Worm (Caenorhabditis elegans) whole organism, L4 larva: ENCODE measurements around the gene rei-1.

ENCODE experiments used
- D1046.2 ChIP-seq: fragments of 200-800 bp; sonication (Bioruptor generic); IDR thresholded peaks from 2 replicates; pipeline ENCODE4 v1.3.6; 2022; ENCODE audit warnings: missing genetic modification characterization, missing compliant biosample characterization
- F10B5.3 ChIP-seq: sonication (generic microtip); optimal IDR thresholded peaks from 2 replicates; lab custom pipeline; 2016; ENCODE audit warnings: mild to moderate bottlenecking, missing genetic modification characterization, missing compliant biosample characterization
- F26F4.8 ChIP-seq: fragments of 200-800 bp; sonication (Bioruptor generic); conservative IDR thresholded peaks from 2 replicates; pipeline ENCODE4 v1.3.6; 2022; ENCODE audit warnings: missing genetic modification characterization, missing compliant biosample characterization
- F37D6.2 ChIP-seq: sonication (generic microtip); optimal IDR thresholded peaks from 2 replicates; lab custom pipeline; 2016; ENCODE audit warnings: mild to moderate bottlenecking, missing genetic modification characterization, missing compliant biosample characterization
- Y105C5A.15 ChIP-seq: fragments of 200-800 bp; sonication (Bioruptor generic); IDR thresholded peaks from 2 replicates; pipeline ENCODE4 v1.3.6; 2022; ENCODE audit warnings: missing genetic modification characterization, missing compliant biosample characterization
- aha-1 ChIP-seq: fragments of 150-350 bp; peaks from one replicate; lab custom pipeline; 2014; ENCODE audit warnings: missing biosample characterization, missing genetic modification characterization
- ama-1 ChIP-seq: fragments of 150-350 bp; optimal IDR thresholded peaks from 2 replicates; lab custom pipeline; 2014; ENCODE audit warnings: inconsistent platforms, mixed read lengths
- ceh-44 ChIP-seq: fragments of 200-800 bp; sonication (Bioruptor generic); IDR thresholded peaks from 2 replicates; pipeline ENCODE4 v1.3.6; 2022; ENCODE audit warnings: missing genetic modification reagents, missing genetic modification characterization, missing compliant biosample characterization
- ceh-62 ChIP-seq: sonication (generic microtip); optimal IDR thresholded peaks from 2 replicates; lab custom pipeline; 2017; ENCODE audit warnings: missing biosample characterization, missing genetic modification characterization
- ctbp-1 ChIP-seq: fragments of 200-800 bp; sonication (Bioruptor generic); IDR thresholded peaks from 2 replicates; pipeline ENCODE4 v1.3.6; 2022; ENCODE audit warnings: missing genetic modification reagents, missing genetic modification characterization, missing compliant biosample characterization
- dmd-8 ChIP-seq: fragments of 200-800 bp; sonication (Bioruptor generic); IDR thresholded peaks from 2 replicates; pipeline ENCODE4 v1.3.6; 2022; ENCODE audit warnings: missing genetic modification characterization, missing compliant biosample characterization
- dpl-1 ChIP-seq: fragments of 150-350 bp; optimal IDR thresholded peaks from 2 replicates; lab custom pipeline; 2014; ENCODE audit warnings: missing biosample characterization, missing genetic modification reagents, missing genetic modification characterization
- dve-1 ChIP-seq: sonication (generic microtip); optimal IDR thresholded peaks from 2 replicates; lab custom pipeline; 2017; ENCODE audit warnings: antibody characterized with exemption, mild to moderate bottlenecking, missing genetic modification characterization, missing compliant biosample characterization; ENCODE audit not compliant: insufficient read depth
- fkh-10 ChIP-seq: fragments of 150-350 bp; optimal IDR thresholded peaks from 2 replicates; lab custom pipeline; 2014; ENCODE audit warnings: missing biosample characterization, missing genetic modification reagents, missing genetic modification characterization
- hlh-30 ChIP-seq: sonication (generic microtip); optimal IDR thresholded peaks from 2 replicates; lab custom pipeline; 2017; ENCODE audit warnings: antibody characterized with exemption, mild to moderate bottlenecking, missing genetic modification characterization, missing compliant biosample characterization; ENCODE audit not compliant: insufficient read depth
- hmg-1.1 ChIP-seq: fragments of 200-800 bp; sonication (Bioruptor generic); IDR thresholded peaks from 2 replicates; pipeline ENCODE4 v1.3.6; 2022; ENCODE audit warnings: missing genetic modification reagents, missing genetic modification characterization, missing compliant biosample characterization
- lin-29 ChIP-seq: fragments of 200-800 bp; sonication (Bioruptor generic); IDR thresholded peaks from 2 replicates; pipeline ENCODE4 v1.3.6; 2022; ENCODE audit warnings: missing genetic modification reagents, missing genetic modification characterization, missing compliant biosample characterization
- mdl-1 ChIP-seq, 2 experiments: fragments of 150-350 bp in 1 of 2; sonication (generic microtip) in 1 of 2; optimal IDR thresholded peaks; 2 replicates each; lab custom pipeline; 2014 to 2017; ENCODE audit warnings: missing biosample characterization in 2 of 2, missing genetic modification characterization in 2 of 2
- mes-2 ChIP-seq: sonication (generic microtip); optimal IDR thresholded peaks from 2 replicates; lab custom pipeline; 2016; ENCODE audit warnings: missing genotype, mild to moderate bottlenecking, missing genetic modification characterization, missing compliant biosample characterization; ENCODE audit not compliant: poor library complexity, severe bottlenecking
- nhr-10 ChIP-seq: fragments of 150-350 bp; optimal IDR thresholded peaks from 2 replicates; lab custom pipeline; 2014; ENCODE audit warnings: missing biosample characterization, missing genetic modification characterization
- nhr-11 ChIP-seq: fragments of 150-350 bp; optimal IDR thresholded peaks from 2 replicates; lab custom pipeline; 2014; ENCODE audit warnings: missing biosample characterization, missing genetic modification characterization
- nhr-237 ChIP-seq: sonication (generic microtip); optimal IDR thresholded peaks from 2 replicates; lab custom pipeline; 2017; ENCODE audit warnings: missing biosample characterization, missing genetic modification characterization
- nhr-6 ChIP-seq: fragments of 150-350 bp; optimal IDR thresholded peaks from 2 replicates; lab custom pipeline; 2014; ENCODE audit warnings: missing biosample characterization, missing genetic modification characterization
- pha-4 ChIP-seq, 2 experiments: fragments of 150-350 bp in 1 of 2; fragments of 200-800 bp in 1 of 2; sonication (Bioruptor generic) in 1 of 2; IDR thresholded peaks in 1 of 2; optimal IDR thresholded peaks in 1 of 2; 2 replicates each; pipeline versions ENCODE4 v1.3.6 to Lab custom; 2014 to 2022; ENCODE audit warnings: missing genetic modification characterization in 2 of 2, missing genetic modification reagents in 2 of 2, missing biosample characterization in 1 of 2, missing compliant biosample characterization in 1 of 2
- pqm-1 ChIP-seq: sonication (generic microtip); optimal IDR thresholded peaks from 2 replicates; lab custom pipeline; 2017; ENCODE audit warnings: missing biosample characterization, missing genetic modification characterization
- saeg-2 ChIP-seq: fragments of 200-800 bp; sonication (Bioruptor generic); IDR thresholded peaks from 2 replicates; pipeline ENCODE4 v1.3.6; 2022; ENCODE audit warnings: missing genetic modification reagents, missing genetic modification characterization, missing compliant biosample characterization
- sdz-12 ChIP-seq: fragments of 200-800 bp; sonication (Bioruptor generic); optimal IDR thresholded peaks from 2 replicates; lab custom pipeline; 2018; ENCODE audit warnings: mild to moderate bottlenecking, missing genetic modification characterization, missing compliant biosample characterization
- snpc-1.2 ChIP-seq: fragments of 200-800 bp; sonication (Bioruptor generic); IDR thresholded peaks from 2 replicates; pipeline ENCODE4 v1.3.6; 2022; ENCODE audit warnings: missing genetic modification reagents, missing genetic modification characterization, missing compliant biosample characterization
- spr-3 ChIP-seq: fragments of 200-800 bp; sonication (Bioruptor generic); optimal IDR thresholded peaks from 2 replicates; lab custom pipeline; 2018; ENCODE audit warnings: mild to moderate bottlenecking, missing genetic modification characterization, missing compliant biosample characterization
- tra-1 ChIP-seq: fragments of 200-800 bp; sonication (Bioruptor generic); IDR thresholded peaks from 2 replicates; pipeline ENCODE4 v1.3.6; 2022; ENCODE audit warnings: missing genetic modification reagents, missing genetic modification characterization, missing compliant biosample characterization
- unc-39 ChIP-seq: sonication (generic microtip); optimal IDR thresholded peaks from 2 replicates; lab custom pipeline; 2017; ENCODE audit warnings: missing biosample characterization, missing genetic modification characterization
- unc-62 ChIP-seq, 3 experiments: fragments of 150-350 bp in 1 of 3; sonication (generic microtip); optimal IDR thresholded peaks in 2 of 3; peaks in 1 of 3; 1 replicate in 1 of 3; 2 replicates in 2 of 3; lab custom pipeline; 2014 to 2017; ENCODE audit warnings: missing biosample characterization in 3 of 3, missing genetic modification characterization in 3 of 3, missing genetic modification reagents in 3 of 3, missing genotype in 1 of 3
- zag-1 ChIP-seq: fragments of 150-350 bp; optimal IDR thresholded peaks from 2 replicates; lab custom pipeline; 2014; ENCODE audit warnings: missing biosample characterization, missing genetic modification characterization
- zfp-3 ChIP-seq: fragments of 200-800 bp; sonication (Bioruptor generic); conservative IDR thresholded peaks from 2 replicates; pipeline ENCODE4 v1.3.6; 2022; ENCODE audit warnings: missing genetic modification reagents, missing genetic modification characterization, missing compliant biosample characterization
- zip-2 ChIP-seq: fragments of 150-350 bp; optimal IDR thresholded peaks from 2 replicates; lab custom pipeline; 2014; ENCODE audit warnings: missing biosample characterization, missing genetic modification characterization

The rei-1 gene

DNA sequence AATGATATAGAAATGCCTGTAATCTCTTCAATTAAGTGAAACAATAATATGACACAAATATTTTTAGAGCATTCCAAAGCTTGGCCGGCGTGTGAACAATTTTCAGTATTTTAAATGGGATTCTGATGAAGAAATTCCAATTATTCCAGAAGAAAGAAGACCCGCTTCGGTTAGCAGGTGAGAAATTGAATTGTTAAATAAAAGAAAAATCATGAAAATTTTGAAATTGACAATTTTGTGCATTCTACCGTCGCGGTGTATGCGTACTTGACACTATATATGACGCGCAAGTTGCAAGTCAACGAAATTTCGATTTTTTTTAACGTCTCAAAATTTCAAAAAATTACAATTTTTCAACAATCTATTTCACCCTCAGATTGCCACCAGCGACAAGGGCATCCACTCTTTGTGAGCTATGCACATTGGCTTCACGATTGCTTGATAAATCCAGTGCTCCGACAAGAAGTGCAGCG is 1.6 kb downstream of the rei-1 start (continued):
- TF ChIP-seq saeg-2 (GFP tag; lab: Robert Waterston, UW), result no peak
- TF ChIP-seq, all 104 proteins: peak for 12

DNA sequence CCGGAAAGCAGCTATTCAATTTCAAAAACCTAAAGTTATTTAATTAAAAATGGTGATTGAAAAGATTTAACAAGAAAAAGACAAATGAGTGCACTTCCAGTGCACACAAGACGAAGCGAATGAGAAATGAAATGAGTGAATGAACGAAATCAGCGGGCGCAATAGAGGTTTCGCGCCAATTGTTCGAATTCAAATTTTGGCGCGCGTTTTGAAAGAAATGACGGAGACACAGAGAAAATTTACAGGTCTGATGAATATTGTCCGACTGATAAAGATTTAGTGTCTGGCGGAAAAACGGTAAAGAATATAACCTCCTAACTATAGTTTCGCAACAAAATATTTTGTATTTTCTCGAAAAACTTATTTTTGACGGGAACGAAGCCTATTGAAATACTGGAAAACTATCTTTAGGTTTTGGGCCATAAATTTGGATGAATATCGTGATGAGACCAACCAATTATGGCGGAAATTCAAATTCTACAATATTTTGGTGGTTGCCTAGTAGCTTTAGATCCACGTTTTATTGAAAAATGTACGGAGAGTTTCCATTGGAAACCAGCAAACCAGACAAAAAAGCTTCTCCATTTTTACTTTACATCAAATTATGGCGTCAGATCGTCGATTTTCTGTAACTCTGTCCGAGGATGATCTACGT is 2.4 kb downstream of the rei-1 start, which contains the start of gene C03C10.7:
Gene C03C10.7, plus strand, starts transcription at position 605 of the 655 bp plus-strand sequence.
- TF ChIP-seq dpl-1 (GFP tag; lab: Kevin White, UChicago) (peak; percentile 41), nhr-11 (tag; lab: Kevin White, UChicago) (no peak), Y105C5A.15 (no peak)
- TF ChIP-seq, all 104 proteins: peak for 1

DNA sequence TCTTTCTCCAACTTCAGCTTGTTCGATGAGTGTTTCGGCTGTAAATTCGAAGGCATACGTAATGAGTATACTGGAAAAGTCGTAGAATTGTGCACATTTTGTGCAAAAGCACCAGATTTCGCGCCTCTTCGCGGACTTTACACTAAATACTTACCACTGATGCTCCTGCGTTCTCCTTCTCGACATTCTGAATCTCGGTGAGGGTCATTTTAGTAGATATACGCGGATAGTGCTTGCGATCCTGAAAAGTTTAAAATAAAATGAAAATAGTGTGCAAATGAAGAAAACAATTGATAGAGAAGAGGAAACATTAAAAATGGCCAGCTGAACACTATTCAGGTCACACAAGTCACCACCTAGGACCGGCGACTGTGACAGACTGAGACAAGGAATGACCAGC is 3.3 kb downstream of the rei-1 start, which contains the start of gene rnr-2:
Gene rnr-2, minus strand, starts transcription at position 241 of the 400 bp plus-strand sequence.
- no peak for TF ChIP-seq F37D6.2 (tag; lab: Kevin White, UChicago)
- TF ChIP-seq aha-1, result peak; percentile 37
- peak; percentile 8 for TF ChIP-seq dpl-1 (GFP tag; lab: Kevin White, UChicago)

DNA sequence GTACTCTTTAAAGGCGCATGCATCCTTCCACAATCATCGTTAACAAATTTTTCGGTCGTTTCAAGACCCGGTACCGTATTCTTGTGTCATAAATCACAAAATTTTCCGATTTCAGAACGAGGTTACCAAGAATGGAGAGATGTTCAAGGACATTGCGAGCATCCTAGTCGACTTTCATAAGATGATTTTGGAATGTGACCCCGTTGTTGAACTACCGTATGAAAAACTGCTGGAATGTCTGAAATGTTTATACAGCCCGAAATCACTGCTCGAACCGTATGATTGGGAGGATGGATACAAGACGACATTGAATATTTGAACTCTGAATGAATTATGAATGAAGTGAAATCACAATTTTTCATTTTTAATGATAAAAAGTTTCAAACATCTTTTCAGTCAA is 5.0 kb downstream of the rei-1 start:
- no peak for TF ChIP-seq F10B5.3
- no peak for TF ChIP-seq pqm-1 (tag; lab: Kevin White, UChicago)
- no peak for TF ChIP-seq snpc-1.2 (GFP tag; lab: Robert Waterston, UW)
- no peak for TF ChIP-seq aha-1
- TF ChIP-seq tra-1 (GFP tag; lab: Robert Waterston, UW), result no peak
- TF ChIP-seq zfp-3 (GFP tag; lab: Robert Waterston, UW), result no peak
- no peak for TF ChIP-seq hlh-30 (tag; lab: Kevin White, UChicago)
- no peak for TF ChIP-seq dve-1 (tag; lab: Kevin White, UChicago)
- no peak for TF ChIP-seq pha-4 (GFP tag; IDR thresholded peaks at IDR 0.05; lab: Robert Waterston, UW)
- no peak for TF ChIP-seq pha-4 (tag; optimal IDR thresholded peaks at IDR 0.05; lab: Kevin White, UChicago)
- TF ChIP-seq sdz-12 (GFP tag; lab: Kevin White, UChicago), result no peak
- no peak for TF ChIP-seq D1046.2
- TF ChIP-seq mes-2 (tag; lab: Kevin White, UChicago), result no peak
- no peak for TF ChIP-seq lin-29 (GFP tag; lab: Robert Waterston, UW)
- no peak for TF ChIP-seq F26F4.8
- TF ChIP-seq mdl-1 (tag; optimal IDR thresholded peaks at IDR 0.05; lab: Kevin White, UChicago), result no peak
- no peak for TF ChIP-seq zag-1 (tag; lab: Kevin White, UChicago)
- TF ChIP-seq dmd-8 (GFP tag; lab: Robert Waterston, UW), result no peak
- TF ChIP-seq ceh-44 (GFP tag; lab: Robert Waterston, UW), result no peak
- no peak for TF ChIP-seq ceh-62 (tag; lab: Kevin White, UChicago)
- TF ChIP-seq nhr-237 (tag; lab: Kevin White, UChicago), result no peak

DNA sequence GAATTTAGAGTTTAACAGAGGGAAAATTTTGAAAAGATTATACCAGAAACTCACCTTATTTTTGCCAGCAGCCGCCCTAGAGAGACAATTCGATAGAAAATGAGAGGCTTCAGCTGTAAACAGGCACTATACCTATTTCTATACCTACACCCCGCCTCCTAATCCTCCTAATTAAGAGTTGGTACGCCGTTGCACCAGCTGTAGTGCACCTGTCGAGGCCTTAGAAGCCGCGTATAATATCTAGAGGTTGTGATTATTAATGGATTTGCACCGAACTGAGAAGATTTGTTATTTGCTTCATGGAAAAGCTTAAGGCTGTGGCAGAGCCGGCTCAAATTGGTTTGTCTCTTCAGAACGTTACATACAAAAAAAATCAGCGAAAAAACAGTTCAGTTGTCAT is 6.0 kb downstream of the rei-1 start, which contains the start of gene C03C10.5:
Gene C03C10.5, minus strand, starts transcription at position 101 of the 400 bp plus-strand sequence.
- TF ChIP-seq hmg-1.1 (no peak), nhr-6 (tag; lab: Kevin White, UChicago) (no peak), unc-62 (GFP tag; optimal IDR thresholded peaks at IDR 0.05 in 1 of 2; lab: Kevin White, UChicago) (no peak), unc-62 (tag; optimal IDR thresholded peaks at IDR 0.05; lab: Kevin White, UChicago) (no peak), unc-39 (no peak), aha-1 (no peak), F10B5.3 (no peak), mes-2 (tag; lab: Kevin White, UChicago) (no peak), ceh-44 (GFP tag; lab: Robert Waterston, UW) (no peak), fkh-10 (no peak), zip-2 (no peak), ctbp-1 (GFP tag; lab: Robert Waterston, UW) (no peak), spr-3 (GFP tag; lab: Kevin White, UChicago) (no peak), nhr-10 (tag; lab: Kevin White, UChicago) (no peak), ama-1 (lab: Kevin White, UChicago) (no peak)
